Fruit fly (Drosophila melanogaster) whole organism, embryonic: ENCODE data around the gene Ir25a.

Source experiments
- Asciz ChIP-seq: fragments of 200-800 bp; sonication (Bioruptor generic); optimal IDR thresholded peaks from 2 replicates; lab custom pipeline; 2017; ENCODE audit warnings: missing biosample characterization, mild to moderate bottlenecking, missing genetic modification characterization, missing genetic modification reagents
- C15 ChIP-seq: fragments of 200-800 bp; sonication (Bioruptor generic); IDR thresholded peaks from 3 replicates; pipeline ENCODE4 v1.3.6; 2022; ENCODE audit warnings: missing biosample characterization, missing genetic modification characterization
- CG10267 ChIP-seq: fragments of 200-800 bp; sonication (Bioruptor generic); optimal IDR thresholded peaks from 2 replicates; lab custom pipeline; 2018; ENCODE audit warnings: missing biosample characterization, mild to moderate bottlenecking, missing genetic modification characterization, moderate library complexity
- CG15011 ChIP-seq: fragments of 200-800 bp; sonication (Bioruptor generic); optimal IDR thresholded peaks from 3 replicates; lab custom pipeline; 2018; ENCODE audit warnings: missing biosample characterization, mild to moderate bottlenecking, missing genetic modification characterization
- CG1602 ChIP-seq: fragments of 200-800 bp; sonication (Bioruptor generic); optimal IDR thresholded peaks from 3 replicates; lab custom pipeline; 2016; ENCODE audit warnings: missing biosample characterization, missing genetic modification characterization
- CG17186 ChIP-seq: fragments of 200-800 bp; sonication (Bioruptor generic); optimal IDR thresholded peaks from 3 replicates; lab custom pipeline; 2017; ENCODE audit warnings: missing biosample characterization, missing genetic modification reagents, missing genetic modification characterization
- CG2875 ChIP-seq: fragments of 200-800 bp; sonication (Bioruptor generic); optimal IDR thresholded peaks from 2 replicates; lab custom pipeline; 2017; ENCODE audit warnings: missing biosample characterization, mild to moderate bottlenecking, missing genetic modification characterization, missing genetic modification reagents
- CG2889 ChIP-seq: fragments of 200-800 bp; sonication (Bioruptor generic); IDR thresholded peaks from 3 replicates; pipeline ENCODE4 v1.3.6; 2022; ENCODE audit warnings: missing biosample characterization, missing genetic modification characterization
- CG30020 ChIP-seq: fragments of 200-800 bp; optimal IDR thresholded peaks from 2 replicates; lab custom pipeline; 2019; ENCODE audit warnings: missing biosample characterization, mild to moderate bottlenecking, missing genetic modification characterization, moderate library complexity
- CG30431 ChIP-seq: fragments of 200-800 bp; sonication (Bioruptor generic); optimal IDR thresholded peaks from 2 replicates; lab custom pipeline; 2017; ENCODE audit warnings: missing biosample characterization, missing genetic modification characterization
- CG31224 ChIP-seq: fragments of 200-800 bp; sonication (Bioruptor generic); IDR thresholded peaks from 2 replicates; pipeline ENCODE4 v1.3.6; 2022; ENCODE audit warnings: missing biosample characterization, missing genetic modification characterization
- CG32532 ChIP-seq: fragments of 200-800 bp; sonication (Bioruptor generic); IDR thresholded peaks from 2 replicates; pipeline ENCODE4 v1.3.6; 2022; ENCODE audit warnings: missing biosample characterization, missing genetic modification characterization
- CG32772 ChIP-seq: fragments of 200-800 bp; sonication (Bioruptor generic); IDR thresholded peaks from 2 replicates; pipeline ENCODE4 v1.3.6; 2022; ENCODE audit warnings: missing biosample characterization, missing genetic modification characterization
- CG33557 ChIP-seq: fragments of 200-800 bp; sonication (Bioruptor generic); optimal IDR thresholded peaks from 2 replicates; lab custom pipeline; 2019; ENCODE audit warnings: missing biosample characterization, mild to moderate bottlenecking, missing genetic modification characterization, moderate library complexity
- CG7786 ChIP-seq: fragments of 200-800 bp; sonication (Bioruptor generic); optimal IDR thresholded peaks from 2 replicates; lab custom pipeline; 2016; ENCODE audit warnings: missing biosample characterization, missing genetic modification characterization
- CG8089 ChIP-seq: fragments of 200-800 bp; sonication (Bioruptor generic); optimal IDR thresholded peaks from 3 replicates; lab custom pipeline; 2016; ENCODE audit warnings: missing biosample characterization, missing genetic modification characterization
- CG8388 ChIP-seq: fragments of 200-800 bp; sonication (Bioruptor generic); optimal IDR thresholded peaks from 2 replicates; lab custom pipeline; 2019; ENCODE audit warnings: missing biosample characterization, mild to moderate bottlenecking, missing genetic modification characterization, moderate library complexity
- CG9932 ChIP-seq: fragments of 200-800 bp; sonication (Bioruptor generic); IDR thresholded peaks from 2 replicates; pipeline ENCODE4 v1.3.6; 2022; ENCODE audit warnings: missing biosample characterization, missing genetic modification characterization
- Hr78 ChIP-seq, 2 experiments: fragments of 200-800 bp in 1 of 2; fragments of >200 bp in 1 of 2; sonication (Bioruptor generic) in 1 of 2; optimal IDR thresholded peaks; 2 replicates each; lab custom pipeline; 2017 to 2019; ENCODE audit warnings: missing biosample characterization in 2 of 2, missing genetic modification characterization in 2 of 2, mild to moderate bottlenecking in 1 of 2, moderate library complexity in 1 of 2
- Mad ChIP-seq: fragments of 200-800 bp; sonication (Bioruptor generic); optimal IDR thresholded peaks from 2 replicates; lab custom pipeline; 2016; ENCODE audit warnings: missing biosample characterization, missing genetic modification characterization
- Med ChIP-seq: fragments of 200-800 bp; sonication (Bioruptor generic); peaks from one replicate; lab custom pipeline; 2016; ENCODE audit warnings: missing biosample characterization, missing genetic modification characterization, mild to moderate bottlenecking, inconsistent platforms, moderate library complexity
- Oaz ChIP-seq: fragments of 200-800 bp; sonication (Bioruptor generic); IDR thresholded peaks from 2 replicates; pipeline ENCODE4 v1.3.6; 2022; ENCODE audit warnings: missing biosample characterization, missing genetic modification characterization
- Sin3A ChIP-seq: fragments of >200 bp; optimal IDR thresholded peaks from 2 replicates; lab custom pipeline; 2018
- ab ChIP-seq: fragments of 200-800 bp; sonication (Bioruptor generic); optimal IDR thresholded peaks from 2 replicates; lab custom pipeline; 2016; ENCODE audit warnings: missing biosample characterization, missing genetic modification characterization
- amos ChIP-seq: fragments of 200-800 bp; sonication (Bioruptor generic); IDR thresholded peaks from 2 replicates; pipeline ENCODE4 v1.3.6; 2022; ENCODE audit warnings: missing biosample characterization, missing genetic modification characterization; ENCODE audit not compliant: partially characterized antibody
- az2 ChIP-seq: fragments of 200-800 bp; sonication (Bioruptor generic); optimal IDR thresholded peaks from 3 replicates; lab custom pipeline; 2016; ENCODE audit warnings: missing biosample characterization, missing genetic modification characterization
- bab2 ChIP-seq: fragments of 200-800 bp; sonication (Bioruptor generic); optimal IDR thresholded peaks from 2 replicates; lab custom pipeline; 2016; ENCODE audit warnings: missing biosample characterization, missing genetic modification characterization
- cad ChIP-seq: fragments of >200 bp; optimal IDR thresholded peaks from 2 replicates; lab custom pipeline; 2017; ENCODE audit warnings: missing biosample characterization, missing genetic modification characterization
- cg ChIP-seq: fragments of 200-800 bp; sonication (Bioruptor generic); optimal IDR thresholded peaks from 3 replicates; lab custom pipeline; 2019; ENCODE audit warnings: missing biosample characterization, mild to moderate bottlenecking, missing genetic modification characterization, moderate library complexity
- chinmo ChIP-seq: fragments of 200-800 bp; sonication (Bioruptor generic); IDR thresholded peaks from 4 replicates; pipeline ENCODE4 v1.3.6; 2022; ENCODE audit warnings: missing biosample characterization, missing genetic modification characterization; ENCODE audit not compliant: partially characterized antibody
- crol ChIP-seq: fragments of 200-800 bp; sonication (Bioruptor generic); IDR thresholded peaks from 2 replicates; pipeline ENCODE4 v1.3.6; 2022; ENCODE audit warnings: missing biosample characterization, missing genetic modification characterization
- disco-r ChIP-seq: fragments of 200-800 bp; sonication (Bioruptor generic); optimal IDR thresholded peaks from 2 replicates; lab custom pipeline; 2016; ENCODE audit warnings: missing biosample characterization, missing genetic modification characterization
- esg ChIP-seq: fragments of 200-800 bp; sonication (Bioruptor generic); conservative IDR thresholded peaks from 2 replicates; pipeline ENCODE4 v1.3.6; 2022; ENCODE audit warnings: missing biosample characterization, missing genetic modification characterization
- jing ChIP-seq: fragments of 200-800 bp; sonication (Bioruptor generic); optimal IDR thresholded peaks from 2 replicates; lab custom pipeline; 2018; ENCODE audit warnings: missing biosample characterization, mild to moderate bottlenecking, missing genetic modification characterization
- kah ChIP-seq: fragments of 200-800 bp; sonication (Bioruptor generic); optimal IDR thresholded peaks from 2 replicates; lab custom pipeline; 2018; ENCODE audit warnings: missing biosample characterization, mild to moderate bottlenecking, missing genetic modification characterization
- ken ChIP-seq: fragments of 200-800 bp; sonication (Bioruptor generic); IDR thresholded peaks from 3 replicates; pipeline ENCODE4 v1.3.6; 2022; ENCODE audit warnings: missing biosample characterization, missing genetic modification characterization
- kni ChIP-seq: fragments of 200-800 bp; sonication (Bioruptor generic); optimal IDR thresholded peaks from 3 replicates; lab custom pipeline; 2017; ENCODE audit warnings: mild to moderate bottlenecking, missing biosample characterization, missing genetic modification reagents, missing genetic modification characterization
- knrl ChIP-seq: fragments of 200-800 bp; sonication (Bioruptor generic); IDR thresholded peaks from 3 replicates; pipeline ENCODE4 v1.3.6; 2022; ENCODE audit warnings: missing biosample characterization, missing genetic modification characterization; ENCODE audit not compliant: partially characterized antibody
- lmd ChIP-seq: fragments of 200-800 bp; sonication (Bioruptor generic); IDR thresholded peaks from 2 replicates; pipeline ENCODE4 v1.3.6; 2022; ENCODE audit warnings: missing biosample characterization, missing genetic modification characterization
- mirr ChIP-seq: fragments of 200-800 bp; sonication (Bioruptor generic); optimal IDR thresholded peaks from 3 replicates; lab custom pipeline; 2018; ENCODE audit warnings: missing biosample characterization, mild to moderate bottlenecking, missing genetic modification characterization
- nau ChIP-seq: fragments of 200-800 bp; sonication (Bioruptor generic); optimal IDR thresholded peaks from 3 replicates; lab custom pipeline; 2017; ENCODE audit warnings: missing biosample characterization, mild to moderate bottlenecking, missing genetic modification characterization, missing genetic modification reagents
- sisA ChIP-seq: fragments of 200-800 bp; sonication (Bioruptor generic); IDR thresholded peaks from 2 replicates; pipeline ENCODE4 v1.3.6; 2022; ENCODE audit warnings: missing biosample characterization, missing genetic modification characterization
- toy ChIP-seq: fragments of 200-800 bp; sonication (Bioruptor generic); IDR thresholded peaks from 2 replicates; pipeline ENCODE4 v1.3.6; 2022; ENCODE audit warnings: missing biosample characterization, missing genetic modification characterization
- trem ChIP-seq: fragments of 200-800 bp; optimal IDR thresholded peaks from 3 replicates; lab custom pipeline; 2019; ENCODE audit warnings: missing biosample characterization, mild to moderate bottlenecking, missing genetic modification characterization, moderate library complexity
- trh ChIP-seq: fragments of 200-800 bp; sonication (Bioruptor generic); optimal IDR thresholded peaks from 2 replicates; lab custom pipeline; 2016; ENCODE audit warnings: missing biosample characterization, missing genetic modification characterization
- ttk ChIP-seq: fragments of 200-800 bp; sonication (Bioruptor generic); IDR thresholded peaks from 2 replicates; pipeline ENCODE4 v2.1.2; 2022; ENCODE audit warnings: missing biosample characterization, missing genetic modification characterization
- wor ChIP-seq: fragments of 200-800 bp; sonication (Bioruptor generic); IDR thresholded peaks from 2 replicates; pipeline ENCODE4 v1.3.6; 2022; ENCODE audit warnings: missing biosample characterization, missing genetic modification characterization

The Ir25a gene

dm6 chr2L:4811491-4812058, 23.5 kb downstream of the Ir25a start (continued):
- TF ChIP-seq knrl (GFP tag; lab: Robert Waterston, UW) (peak; percentile 65), CG32532 (GFP tag; lab: Robert Waterston, UW) (peak; percentile 48; the same call in 1 of the 2 replicates)

dm6 chr2L:4810697-4811490, 24.2 kb downstream of the Ir25a start:
- no peak for TF ChIP-seq cad (GFP tag; lab: Kevin White, UChicago)
- no peak for TF ChIP-seq mirr
- no peak for TF ChIP-seq C15 (GFP tag; lab: Robert Waterston, UW)
- peak; percentile 56 for TF ChIP-seq CG8388
- peak; percentile 76 for TF ChIP-seq lmd (GFP tag; lab: Robert Waterston, UW)
- no peak for TF ChIP-seq CG2889 (GFP tag; lab: Robert Waterston, UW)
- no peak for TF ChIP-seq amos (GFP tag; lab: Robert Waterston, UW)
- TF ChIP-seq CG2875 (GFP tag; lab: Kevin White, UChicago): peak; percentile 57
- 0 out of 2 replicates have a peak, but pooled peaks have one; percentile 11 for TF ChIP-seq esg (GFP tag; lab: Robert Waterston, UW)
- TF ChIP-seq Asciz (GFP tag; lab: Kevin White, UChicago): peak; percentile 64
- no peak for TF ChIP-seq Sin3A (lab: Kevin White, UChicago)
- TF ChIP-seq chinmo (GFP tag; lab: Robert Waterston, UW): no peak
- TF ChIP-seq CG9932: no peak; the same call in 1 of the 2 replicates
- TF ChIP-seq CG1602 (GFP tag; lab: Kevin White, UChicago): peak; percentile 67
- TF ChIP-seq trem (tag; lab: Kevin White, UChicago): no peak
- no peak for TF ChIP-seq nau (GFP tag; lab: Kevin White, UChicago)
- 0 out of 2 replicates have a peak, but pooled peaks have one; percentile 9 for TF ChIP-seq CG32772
- TF ChIP-seq cg (GFP tag; lab: Kevin White, UChicago): no peak
- TF ChIP-seq CG8089 (GFP tag; lab: Kevin White, UChicago): no peak
- no peak for TF ChIP-seq CG17186 (GFP tag; lab: Kevin White, UChicago)
- peak; percentile 61 for TF ChIP-seq ttk (GFP tag; lab: Robert Waterston, UW)
- peak; percentile 93 for TF ChIP-seq crol (GFP tag; lab: Robert Waterston, UW)
- peak; percentile 89 for TF ChIP-seq kni
- TF ChIP-seq bab2 (GFP tag; lab: Kevin White, UChicago): peak; percentile 45
- peak; percentile 24 for TF ChIP-seq CG30020 (tag; lab: Kevin White, UChicago)
- no peak for TF ChIP-seq toy
- TF ChIP-seq Med (GFP tag; lab: Kevin White, UChicago): peak; percentile 51
- no peak for TF ChIP-seq jing (GFP tag; lab: Kevin White, UChicago)
- no peak for TF ChIP-seq Hr78 (GFP tag; optimal IDR thresholded peaks at IDR 0.05; lab: Kevin White, UChicago)
- peak; percentile 42; the same call in 1 of the 3 replicates for TF ChIP-seq ken
- TF ChIP-seq trh (GFP tag; lab: Kevin White, UChicago): peak; percentile 17
- TF ChIP-seq CG30431: peak; percentile 53
- TF ChIP-seq sisA (GFP tag; lab: Robert Waterston, UW): peak; percentile 52
- TF ChIP-seq disco-r (GFP tag; lab: Kevin White, UChicago): no peak
- peak; percentile 28 for TF ChIP-seq Mad (GFP tag; lab: Kevin White, UChicago)
- TF ChIP-seq ab (GFP tag; lab: Kevin White, UChicago): no peak
- no peak for TF ChIP-seq kah (GFP tag; lab: Kevin White, UChicago)
- peak; percentile 27 for TF ChIP-seq CG7786
- 0 out of 2 replicates have a peak, but pooled peaks have one; percentile 22 for TF ChIP-seq wor (GFP tag; lab: Robert Waterston, UW)
- TF ChIP-seq CG31224: peak; percentile 89
- TF ChIP-seq CG10267 (tag; lab: Kevin White, UChicago): peak; percentile 52
- TF ChIP-seq CG33557 (GFP tag; lab: Kevin White, UChicago): peak; percentile 65
- TF ChIP-seq az2 (GFP tag; lab: Kevin White, UChicago): peak; percentile 76
- no peak for TF ChIP-seq Oaz (GFP tag; lab: Robert Waterston, UW)
- TF ChIP-seq CG15011 (GFP tag; lab: Kevin White, UChicago): peak; percentile 25
